Worm (Caenorhabditis elegans) whole organism, L2 larva: ENCODE measurements around the gene abu-12.

ENCODE experiments used
- C34F6.9 ChIP-seq: fragments of 150-350 bp; optimal IDR thresholded peaks from 2 replicates; lab custom pipeline; 2014; ENCODE audit warnings: missing biosample characterization, missing genetic modification characterization
- R02D3.7 ChIP-seq: fragments of 150-350 bp; optimal IDR thresholded peaks from 2 replicates; lab custom pipeline; 2014; ENCODE audit warnings: missing biosample characterization, missing genetic modification characterization
- ZK546.5 ChIP-seq: sonication (generic microtip); optimal IDR thresholded peaks from 2 replicates; lab custom pipeline; 2017; ENCODE audit warnings: missing biosample characterization, missing genetic modification characterization
- aly-2 ChIP-seq: fragments of 150-350 bp; optimal IDR thresholded peaks from 2 replicates; lab custom pipeline; 2014; ENCODE audit warnings: missing biosample characterization, missing genetic modification characterization
- ama-1 ChIP-seq: fragments of 150-350 bp; optimal IDR thresholded peaks from 2 replicates; lab custom pipeline; 2018; ENCODE audit warnings: inconsistent platforms
- blmp-1 ChIP-seq: sonication (generic microtip); optimal IDR thresholded peaks from 2 replicates; lab custom pipeline; 2017; ENCODE audit warnings: missing genetic modification characterization, mild to moderate bottlenecking, missing compliant biosample characterization, antibody characterized with exemption, moderate library complexity; ENCODE audit not compliant: insufficient read depth
- ceh-16 ChIP-seq: fragments of 150-350 bp; optimal IDR thresholded peaks from 2 replicates; lab custom pipeline; 2014; ENCODE audit warnings: missing biosample characterization, missing genetic modification characterization
- ceh-82 ChIP-seq: fragments of 150-350 bp; optimal IDR thresholded peaks from 2 replicates; lab custom pipeline; 2014; ENCODE audit warnings: missing biosample characterization, missing genetic modification characterization
- crh-2 ChIP-seq: sonication (generic microtip); optimal IDR thresholded peaks from 2 replicates; lab custom pipeline; 2017; ENCODE audit warnings: missing biosample characterization, missing genetic modification characterization
- dmd-4 ChIP-seq: sonication (generic microtip); optimal IDR thresholded peaks from 2 replicates; lab custom pipeline; 2017; ENCODE audit warnings: missing biosample characterization, missing genetic modification characterization
- elt-1 ChIP-seq: fragments of 150-350 bp; optimal IDR thresholded peaks from 2 replicates; lab custom pipeline; 2014; ENCODE audit warnings: missing biosample characterization, missing genetic modification characterization
- fos-1 ChIP-seq: fragments of 150-350 bp; optimal IDR thresholded peaks from 2 replicates; lab custom pipeline; 2014; ENCODE audit warnings: missing biosample characterization, missing genetic modification characterization
- lin-13 ChIP-seq: fragments of 150-350 bp; optimal IDR thresholded peaks from 2 replicates; lab custom pipeline; 2014; ENCODE audit warnings: missing biosample characterization, missing genetic modification reagents, missing genetic modification characterization
- lin-39 ChIP-seq: fragments of 150-350 bp; optimal IDR thresholded peaks from 2 replicates; lab custom pipeline; 2014; ENCODE audit warnings: missing biosample characterization, missing genetic modification reagents, missing genetic modification characterization
- lsy-2 ChIP-seq, 2 experiments: fragments of 150-350 bp in 1 of 2; sonication (generic microtip) in 1 of 2; optimal IDR thresholded peaks; 2 replicates each; lab custom pipeline; 2014 to 2017; ENCODE audit warnings: missing biosample characterization in 2 of 2, missing genetic modification characterization in 2 of 2
- mab-5 ChIP-seq: fragments of 150-350 bp; optimal IDR thresholded peaks from 2 replicates; lab custom pipeline; 2014; ENCODE audit warnings: missing biosample characterization, missing genetic modification characterization
- mbf-1 ChIP-seq: sonication (generic microtip); optimal IDR thresholded peaks from 2 replicates; lab custom pipeline; 2017; ENCODE audit warnings: missing biosample characterization, missing genetic modification characterization
- nhr-10 ChIP-seq: sonication (generic microtip); optimal IDR thresholded peaks from 2 replicates; lab custom pipeline; 2017; ENCODE audit warnings: missing biosample characterization, missing genetic modification characterization
- nhr-11 ChIP-seq: fragments of 150-350 bp; optimal IDR thresholded peaks from 2 replicates; lab custom pipeline; 2014; ENCODE audit warnings: missing biosample characterization, missing genetic modification characterization
- nhr-12 ChIP-seq: fragments of 150-350 bp; optimal IDR thresholded peaks from 2 replicates; lab custom pipeline; 2014; ENCODE audit warnings: missing biosample characterization, missing genetic modification characterization
- nhr-129 ChIP-seq: fragments of 150-350 bp; optimal IDR thresholded peaks from 2 replicates; lab custom pipeline; 2014; ENCODE audit warnings: missing biosample characterization, missing genetic modification characterization
- nhr-21 ChIP-seq: fragments of 150-350 bp; optimal IDR thresholded peaks from 2 replicates; lab custom pipeline; 2014; ENCODE audit warnings: missing biosample characterization, missing genetic modification characterization
- nhr-23 ChIP-seq: fragments of 150-350 bp; optimal IDR thresholded peaks from 2 replicates; lab custom pipeline; 2014; ENCODE audit warnings: missing biosample characterization, missing genetic modification reagents, missing genetic modification characterization
- nhr-237 ChIP-seq: fragments of 150-350 bp; optimal IDR thresholded peaks from 2 replicates; lab custom pipeline; 2014; ENCODE audit warnings: missing biosample characterization, missing genetic modification characterization
- nhr-25 ChIP-seq: fragments of 150-350 bp; sonication (generic microtip); optimal IDR thresholded peaks from 3 replicates; lab custom pipeline; 2014; ENCODE audit warnings: missing biosample characterization, missing genetic modification characterization
- peb-1 ChIP-seq: fragments of 150-350 bp; optimal IDR thresholded peaks from 2 replicates; lab custom pipeline; 2014; ENCODE audit warnings: missing biosample characterization, missing genetic modification characterization
- sem-4 ChIP-seq: fragments of 150-350 bp; optimal IDR thresholded peaks from 2 replicates; lab custom pipeline; 2014; ENCODE audit warnings: missing biosample characterization, missing genetic modification reagents, missing genetic modification characterization
- skn-1 ChIP-seq: sonication (generic microtip); optimal IDR thresholded peaks from 2 replicates; lab custom pipeline; 2017; ENCODE audit warnings: missing biosample characterization, missing genetic modification characterization
- sma-3 ChIP-seq: sonication (generic microtip); optimal IDR thresholded peaks from 2 replicates; lab custom pipeline; 2016; ENCODE audit warnings: missing genetic modification reagents, missing genetic modification characterization, missing compliant biosample characterization
- sma-9 ChIP-seq, 2 experiments: fragments of 150-350 bp in 1 of 2; sonication (generic microtip) in 1 of 2; optimal IDR thresholded peaks; 2 replicates each; lab custom pipeline; 2014 to 2016; ENCODE audit warnings: missing genetic modification characterization in 2 of 2, mild to moderate bottlenecking in 1 of 2, missing biosample characterization in 1 of 2, missing compliant biosample characterization in 1 of 2, missing genetic modification reagents in 1 of 2, moderate library complexity in 1 of 2
- unc-39 ChIP-seq: fragments of 150-350 bp; optimal IDR thresholded peaks from 2 replicates; lab custom pipeline; 2014; ENCODE audit warnings: missing biosample characterization, missing genetic modification characterization
- unc-55 ChIP-seq: fragments of 150-350 bp; sonication (generic microtip); optimal IDR thresholded peaks from 3 replicates; lab custom pipeline; 2014; ENCODE audit warnings: missing biosample characterization, missing genetic modification reagents, missing genetic modification characterization
- unc-62 ChIP-seq: fragments of 150-350 bp; optimal IDR thresholded peaks from 2 replicates; lab custom pipeline; 2014; ENCODE audit warnings: missing biosample characterization, missing genetic modification reagents, missing genetic modification characterization
- zag-1 ChIP-seq: fragments of 150-350 bp; optimal IDR thresholded peaks from 2 replicates; lab custom pipeline; 2014; ENCODE audit warnings: missing biosample characterization, missing genetic modification characterization
- ztf-1 ChIP-seq: fragments of 200-800 bp; sonication (Bioruptor generic); conservative IDR thresholded peaks from 2 replicates; pipeline ENCODE4 v1.3.6; 2022; ENCODE audit warnings: missing genetic modification characterization, missing compliant biosample characterization
- ztf-4 ChIP-seq: fragments of 150-350 bp; optimal IDR thresholded peaks from 2 replicates; lab custom pipeline; 2014; ENCODE audit warnings: missing biosample characterization, missing genetic modification characterization

The abu-12 gene

DNA sequence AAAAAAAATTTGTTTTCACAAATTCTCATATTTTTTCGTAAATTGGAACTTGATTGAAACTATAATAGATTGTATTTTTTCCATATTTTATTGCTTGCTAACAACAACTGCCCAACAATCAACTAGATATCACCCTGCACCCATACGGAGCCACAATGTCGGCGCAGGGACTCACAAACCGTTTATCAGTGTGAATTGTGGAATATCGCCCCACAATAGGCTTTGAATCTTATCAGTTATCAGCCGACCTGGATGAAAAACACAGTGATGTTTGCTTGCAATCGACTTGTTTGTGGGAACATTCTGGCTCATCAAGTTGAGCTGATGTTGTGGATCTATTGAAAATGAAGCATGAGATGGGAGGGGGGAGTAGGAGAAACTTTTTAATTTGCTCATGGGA lies 18.4 kb downstream of the abu-12 start:
- TF ChIP-seq lin-39 (tag; lab: Kevin White, UChicago) (no peak), sma-9 (GFP tag; optimal IDR thresholded peaks at IDR 0.05; lab: Kevin White, UChicago) (peak; percentile 15), sma-9 (tag; optimal IDR thresholded peaks at IDR 0.05; lab: Kevin White, UChicago) (no peak), lsy-2 (tag; optimal IDR thresholded peaks at IDR 0.05; lab: Kevin White, UChicago) (no peak), nhr-11 (tag; lab: Kevin White, UChicago) (no peak), R02D3.7 (tag; lab: Kevin White, UChicago) (no peak)

DNA sequence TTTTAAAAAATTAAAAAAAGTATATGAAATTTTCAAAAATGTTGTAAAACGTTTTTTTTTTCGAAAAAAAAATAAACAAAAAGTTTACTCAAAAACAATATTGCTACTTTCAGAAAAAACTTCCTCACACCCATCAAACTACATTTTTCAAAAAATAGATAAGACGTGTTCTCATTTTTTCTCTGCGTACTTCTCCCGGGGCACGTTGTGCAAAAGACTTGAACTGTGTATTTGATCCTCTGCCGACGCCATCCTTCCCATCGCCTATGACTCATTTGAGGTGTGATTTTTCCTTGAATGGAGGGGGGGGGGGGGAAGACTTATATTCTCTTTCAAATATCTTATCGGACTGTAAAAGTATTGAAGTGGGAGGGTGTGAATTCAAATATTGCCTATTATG lies 19.0 kb downstream of the abu-12 start:
- no peak for TF ChIP-seq sma-3
- TF ChIP-seq fos-1 (tag; lab: Kevin White, UChicago): peak; percentile 39

DNA sequence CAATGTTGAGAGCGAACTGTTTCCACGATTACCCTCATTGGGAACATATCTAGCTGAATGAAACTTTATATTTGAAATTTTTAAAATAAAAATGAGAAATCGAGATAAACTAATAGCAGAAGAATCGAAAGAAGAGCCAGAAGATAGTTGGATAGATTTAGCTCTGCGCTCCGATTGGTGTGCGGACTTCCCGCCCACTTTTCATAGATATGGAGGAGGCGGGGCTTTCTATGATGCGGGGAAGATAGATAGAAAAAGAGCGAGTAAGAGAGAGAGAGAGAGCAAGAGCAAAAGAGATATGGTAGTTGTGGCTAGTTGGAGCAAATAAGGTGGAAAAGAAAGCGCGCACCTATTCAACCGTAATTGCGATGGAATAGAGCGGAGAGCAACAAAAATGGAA lies 23.7 kb downstream of the abu-12 start, which contains the start of gene dve-1:
dve-1 (minus strand) TSS at position 66 of the 400 bp plus-strand sequence.
- no peak for TF ChIP-seq fos-1 (tag; lab: Kevin White, UChicago)
- TF ChIP-seq, all 48 proteins: peak for 0

DNA sequence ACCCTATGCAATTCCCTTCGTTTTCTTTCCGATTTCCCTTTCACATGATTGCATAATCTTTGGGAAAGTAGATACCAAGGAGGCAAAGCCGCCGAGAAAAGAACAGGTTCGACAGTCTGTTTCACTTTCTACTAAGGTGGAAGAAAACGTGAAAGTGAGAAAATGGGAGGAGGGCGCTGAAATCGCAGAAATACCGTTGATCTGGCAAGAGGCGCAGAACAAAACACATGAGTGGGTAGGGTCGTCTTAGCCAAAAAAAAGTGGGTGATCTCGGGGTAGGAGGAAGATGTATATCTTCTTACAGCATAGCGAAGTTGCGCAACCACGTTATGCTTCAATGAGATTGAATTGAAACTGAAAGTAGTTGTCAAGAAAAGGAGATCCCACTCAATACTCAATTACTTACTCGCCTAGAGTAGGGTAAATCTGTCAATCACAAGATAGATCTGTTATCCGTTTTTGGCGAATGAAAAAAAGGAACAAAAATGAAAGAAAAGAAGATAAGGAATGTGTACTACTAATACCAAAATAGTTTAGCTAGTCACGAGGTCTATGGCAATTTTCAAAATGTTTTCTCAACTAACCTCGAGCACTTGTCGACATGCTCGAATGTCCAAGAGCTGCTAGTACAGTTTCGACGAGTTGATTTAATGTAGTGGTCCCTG lies 24.2 kb downstream of the abu-12 start:
- TF ChIP-seq nhr-23 (tag; lab: Kevin White, UChicago) (no peak), nhr-129 (tag; lab: Kevin White, UChicago) (peak; percentile 15), blmp-1 (tag; lab: Kevin White, UChicago) (peak; percentile 98), dmd-4 (tag; lab: Kevin White, UChicago) (no peak), ztf-4 (tag; lab: Kevin White, UChicago) (no peak), sem-4 (tag; lab: Kevin White, UChicago) (peak; percentile 23), nhr-21 (tag; lab: Kevin White, UChicago) (peak; percentile 7), sma-9 (GFP tag; optimal IDR thresholded peaks at IDR 0.05; lab: Kevin White, UChicago) (peak; percentile 35), sma-9 (tag; optimal IDR thresholded peaks at IDR 0.05; lab: Kevin White, UChicago) (no peak), lsy-2 (tag; optimal IDR thresholded peaks at IDR 0.05; lab: Kevin White, UChicago) (no peak), skn-1 (tag; lab: Kevin White, UChicago) (no peak), crh-2 (tag; lab: Kevin White, UChicago) (no peak), lin-39 (tag; lab: Kevin White, UChicago) (no peak), nhr-25 (tag; lab: Kevin White, UChicago) (peak; percentile 70), elt-1 (no peak), R02D3.7 (tag; lab: Kevin White, UChicago) (no peak), nhr-10 (tag; lab: Kevin White, UChicago) (no peak), sma-3 (no peak)

DNA sequence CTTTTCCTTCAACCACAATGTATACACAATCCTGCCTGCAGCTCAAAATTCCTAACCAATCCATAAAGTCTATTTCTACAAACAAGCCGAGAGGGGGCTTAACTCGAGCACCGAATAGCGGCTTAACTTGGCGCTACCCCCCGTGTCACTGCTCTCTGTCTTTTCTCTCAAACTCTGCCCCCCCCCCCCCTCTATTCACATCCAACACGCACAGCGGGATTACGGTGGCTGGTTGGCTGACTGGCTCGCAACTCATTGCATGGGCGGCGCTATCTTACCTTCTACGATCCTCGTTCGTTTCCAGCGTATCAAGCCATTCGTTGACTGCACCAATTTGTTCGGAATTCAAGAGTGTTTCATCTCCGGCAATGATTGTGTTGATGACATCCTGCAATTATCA lies 25.8 kb downstream of the abu-12 start:
- TF ChIP-seq elt-1 (no peak), R02D3.7 (tag; lab: Kevin White, UChicago) (no peak), nhr-237 (tag; lab: Kevin White, UChicago) (no peak), peb-1 (no peak), nhr-129 (tag; lab: Kevin White, UChicago) (no peak), mab-5 (tag; lab: Kevin White, UChicago) (no peak), unc-55 (GFP tag; lab: Kevin White, UChicago) (no peak), nhr-21 (tag; lab: Kevin White, UChicago) (no peak), aly-2 (tag; lab: Kevin White, UChicago) (no peak), nhr-12 (tag; lab: Kevin White, UChicago) (no peak), ama-1 (no peak), dmd-4 (tag; lab: Kevin White, UChicago) (no peak), sma-3 (no peak), mbf-1 (tag; lab: Kevin White, UChicago) (no peak)

DNA sequence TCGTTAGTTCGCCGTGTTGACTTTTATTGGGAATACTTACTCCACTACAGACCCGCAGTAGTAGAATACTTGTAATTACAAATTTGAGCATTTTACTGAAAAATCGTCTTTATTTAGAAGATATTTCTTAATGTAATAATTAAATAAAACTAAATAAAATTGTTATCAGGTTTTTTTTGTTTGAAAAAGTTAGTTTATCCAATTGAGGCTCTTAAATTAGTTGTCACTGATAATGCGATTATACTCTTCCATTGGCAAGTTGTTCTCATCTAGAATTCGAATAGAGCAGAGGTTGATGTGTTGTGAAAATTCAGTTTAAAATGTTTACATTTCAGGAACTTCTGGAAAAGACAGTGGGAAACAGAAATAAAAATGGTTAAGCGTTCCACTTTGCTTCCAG lies 31.9 kb downstream of the abu-12 start, which contains the start of gene ZK1193.2:
ZK1193.2 (minus strand) TSS at position 101 of the 400 bp plus-strand sequence.
- TF ChIP-seq R02D3.7 (tag; lab: Kevin White, UChicago) (no peak), nhr-21 (tag; lab: Kevin White, UChicago) (no peak), unc-55 (GFP tag; lab: Kevin White, UChicago) (no peak), ztf-1 (GFP tag; lab: Robert Waterston, UW) (no peak), unc-39 (tag; lab: Kevin White, UChicago) (no peak), nhr-11 (tag; lab: Kevin White, UChicago) (no peak), zag-1 (no peak), nhr-10 (tag; lab: Kevin White, UChicago) (no peak), peb-1 (no peak), elt-1 (no peak), lin-13 (GFP tag; lab: Kevin White, UChicago) (no peak), ZK546.5 (tag; lab: Kevin White, UChicago) (no peak), crh-2 (tag; lab: Kevin White, UChicago) (no peak), C34F6.9 (tag; lab: Kevin White, UChicago) (no peak), unc-62 (GFP tag; lab: Kevin White, UChicago) (no peak), ceh-82 (tag; lab: Kevin White, UChicago) (no peak), mbf-1 (tag; lab: Kevin White, UChicago) (no peak), lin-39 (tag; lab: Kevin White, UChicago) (no peak), nhr-12 (tag; lab: Kevin White, UChicago) (no peak), ceh-16 (tag; lab: Kevin White, UChicago) (no peak)
- TF ChIP-seq, all 48 proteins: peak for 0
